Fruit fly (Drosophila melanogaster): Measurements from ENCODE around the gene Ir62a.

The Ir62a gene

dm6 chr3L:1533699-1534431 is 2.8 kb upstream of the Ir62a start, which contains the start of gene Iml1 (continued):
- TF ChIP-seq CG16863 (GFP tag; optimal IDR thresholded peaks at IDR 0.05) (no peak), CG3995 (GFP tag; optimal IDR thresholded peaks at IDR 0.05) (peak; percentile 71), gt (GFP tag; IDR thresholded peaks at IDR 0.05) (no peak), CG5245 (GFP tag; optimal IDR thresholded peaks at IDR 0.05) (no peak), CG12391 (tag; optimal IDR thresholded peaks at IDR 0.05) (peak; percentile 68), slbo (GFP tag; IDR thresholded peaks at IDR 0.05) (peak; percentile 77), ind (GFP tag; optimal IDR thresholded peaks at IDR 0.05) (no peak), ase (GFP tag; IDR thresholded peaks at IDR 0.05) (peak; percentile 29; the same call in 1 of the 3 replicates), CG18476 (GFP tag; optimal IDR thresholded peaks at IDR 0.05) (no peak), MBD-R2 (GFP tag; IDR thresholded peaks at IDR 0.05) (peak; percentile 65; the same call in 1 of the 2 replicates), ERR (GFP tag; optimal IDR thresholded peaks at IDR 0.05) (no peak), gem (tag; optimal IDR thresholded peaks at IDR 0.05) (no peak), CG32532 (GFP tag; IDR thresholded peaks at IDR 0.05) (peak; percentile 71), Xbp1 (GFP tag; optimal IDR thresholded peaks at IDR 0.05) (peak; percentile 43), Oaz (GFP tag; IDR thresholded peaks at IDR 0.05) (no peak), CG10147 (GFP tag; optimal IDR thresholded peaks at IDR 0.05) (no peak), CG8765 (GFP tag; IDR thresholded peaks at IDR 0.05) (no peak), CG15479 (GFP tag; optimal IDR thresholded peaks at IDR 0.05) (peak; percentile 61), CG4360 (GFP tag; IDR thresholded peaks at IDR 0.05) (peak; percentile 31; the same call in 1 of the 2 replicates), luna (GFP tag; optimal IDR thresholded peaks at IDR 0.05) (no peak), CG11696 (GFP tag; IDR thresholded peaks at IDR 0.05) (no peak), CG12104 (GFP tag; optimal IDR thresholded peaks at IDR 0.05) (peak; percentile 7), sisA (GFP tag; IDR thresholded peaks at IDR 0.05) (peak; percentile 56), fd96Cb (tag; optimal IDR thresholded peaks at IDR 0.05) (peak; percentile 6), wor (GFP tag; IDR thresholded peaks at IDR 0.05) (no peak), CG12659 (GFP tag; optimal IDR thresholded peaks at IDR 0.05) (peak; percentile 30), CG11085 (GFP tag; IDR thresholded peaks at IDR 0.05) (0 out of 2 replicates have a peak, but pooled peaks have one; percentile 20), sob (GFP tag; IDR thresholded peaks at IDR 0.05) (peak; percentile 63), CG18764 (GFP tag; optimal IDR thresholded peaks at IDR 0.05) (no peak), CG5953 (GFP tag; IDR thresholded peaks at IDR 0.05) (no peak), pan (optimal IDR thresholded peaks at IDR 0.05) (no peak), pan (GFP tag; optimal IDR thresholded peaks at IDR 0.05 in 1 of 2, IDR thresholded peaks at IDR 0.05 in 1 of 2) (peak in 1 of 2 experiments; percentile 53), danr (GFP tag; IDR thresholded peaks at IDR 0.05) (no peak), Rfx (GFP tag; IDR thresholded peaks at IDR 0.05) (peak; percentile 80), CG13624 (GFP tag; optimal IDR thresholded peaks at IDR 0.05) (no peak), CG15514 (GFP tag; optimal IDR thresholded peaks at IDR 0.05) (peak; percentile 95), zfh2 (GFP tag; optimal IDR thresholded peaks at IDR 0.05) (peak; percentile 56), knrl (GFP tag; IDR thresholded peaks at IDR 0.05; ENCODE audit: partially characterized antibody) (no peak), CG7357 (GFP tag; IDR thresholded peaks at IDR 0.05) (no peak; the same call in 2 of the 3 replicates), CG31441 (GFP tag; IDR thresholded peaks at IDR 0.05) (no peak), CG8388 (GFP tag; optimal IDR thresholded peaks at IDR 0.05) (peak; percentile 32), Aef1 (GFP tag; IDR thresholded peaks at IDR 0.05) (peak; percentile 53; the same call in 2 of the 3 replicates), Myb (GFP tag; optimal IDR thresholded peaks at IDR 0.05) (peak; percentile 52), CG10267 (tag; optimal IDR thresholded peaks at IDR 0.05) (peak; percentile 47), Dll (GFP tag; IDR thresholded peaks at IDR 0.05; ENCODE audit: partially characterized antibody) (no peak), Sox100B (GFP tag; optimal IDR thresholded peaks at IDR 0.05) (no peak), CG7963 (GFP tag; IDR thresholded peaks at IDR 0.05; ENCODE audit: partially characterized antibody) (no peak), E2f2 (GFP tag; IDR thresholded peaks at IDR 0.05) (no peak), jing (GFP tag; optimal IDR thresholded peaks at IDR 0.05) (no peak), CG17361 (GFP tag; IDR thresholded peaks at IDR 0.05) (no peak; the same call in 2 of the 3 replicates)
